Worm (Caenorhabditis elegans) whole organism, early embryonic: ENCODE results near the gene K11H12.10.

Experiments
- F13C5.2 ChIP-seq: sonication (generic microtip); optimal IDR thresholded peaks from 2 replicates; lab custom pipeline; 2017; ENCODE audit warnings: mild to moderate bottlenecking, missing genetic modification characterization, inconsistent platforms, missing compliant biosample characterization
- aly-1 ChIP-seq: sonication (generic microtip); optimal IDR thresholded peaks from 2 replicates; lab custom pipeline; 2016; ENCODE audit warnings: missing genetic modification characterization, missing compliant biosample characterization
- ama-1 ChIP-seq: fragments of 150-350 bp; optimal IDR thresholded peaks from 2 replicates; lab custom pipeline; 2014
- ceh-13 ChIP-seq: fragments of 200-800 bp; sonication (Bioruptor generic); optimal IDR thresholded peaks from 2 replicates; lab custom pipeline; 2018; ENCODE audit warnings: mild to moderate bottlenecking, missing genetic modification characterization, missing compliant biosample characterization
- flt-1 ChIP-seq: fragments of 200-800 bp; sonication (Bioruptor generic); IDR thresholded peaks from 2 replicates; pipeline ENCODE4 v1.3.6; 2022; ENCODE audit warnings: missing genetic modification characterization, missing compliant biosample characterization
- hmbx-1 ChIP-seq: sonication (generic microtip); optimal IDR thresholded peaks from 2 replicates; lab custom pipeline; 2016; ENCODE audit warnings: mild to moderate bottlenecking, missing genetic modification characterization, missing compliant biosample characterization
- hnd-1 ChIP-seq: sonication (generic microtip); optimal IDR thresholded peaks from 2 replicates; lab custom pipeline; 2016; ENCODE audit warnings: missing genetic modification characterization, missing compliant biosample characterization
- pes-1 ChIP-seq: fragments of 200-800 bp; sonication (Bioruptor generic); IDR thresholded peaks from 2 replicates; pipeline ENCODE4 v1.3.6; 2022; ENCODE audit warnings: missing genetic modification reagents, missing genetic modification characterization, missing compliant biosample characterization
- scrt-1 ChIP-seq: fragments of 200-800 bp; sonication (Bioruptor generic); IDR thresholded peaks from 2 replicates; pipeline ENCODE4 v1.3.6; 2022; ENCODE audit warnings: missing genetic modification characterization, missing compliant biosample characterization
- sea-1 ChIP-seq: fragments of 200-800 bp; sonication (Bioruptor generic); conservative IDR thresholded peaks from 2 replicates; pipeline ENCODE4 v1.3.6; 2022; ENCODE audit warnings: missing genetic modification characterization, missing compliant biosample characterization
- tbx-37 ChIP-seq: fragments of 200-800 bp; sonication (Bioruptor generic); conservative IDR thresholded peaks from 2 replicates; pipeline ENCODE4 v1.3.6; 2022; ENCODE audit warnings: missing genetic modification reagents, missing genetic modification characterization, missing compliant biosample characterization

DNA sequence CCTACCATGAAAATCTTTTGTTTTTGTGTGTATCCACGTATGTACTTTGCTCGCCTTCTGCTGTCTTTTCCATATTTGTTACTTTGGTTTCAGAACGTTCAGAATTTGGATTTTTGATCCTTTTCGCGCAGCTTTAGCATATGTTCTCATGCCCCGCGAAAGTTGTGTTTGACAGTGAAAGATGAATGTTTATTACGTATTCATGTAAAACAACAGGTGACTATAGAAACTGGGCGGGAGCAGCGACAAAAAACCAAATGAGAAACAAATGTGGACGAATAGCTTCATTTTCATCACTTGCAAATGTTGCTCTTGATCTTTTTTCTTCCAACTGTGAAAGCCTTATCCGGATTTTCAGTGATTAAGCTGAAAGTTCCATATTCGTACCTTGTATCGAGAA is 40.4 kb downstream of the K11H12.10 start, which contains the start of gene clec-164:
- no peak for TF ChIP-seq aly-1 (tag; lab: Kevin White, UChicago)
- TF ChIP-seq ama-1 (lab: Kevin White, UChicago) = no peak
- TF ChIP-seq tbx-37 = no peak
- TF ChIP-seq sea-1 (GFP tag; lab: Robert Waterston, UW) = no peak
- no peak for TF ChIP-seq hmbx-1
- no peak for TF ChIP-seq hnd-1 (tag; lab: Kevin White, UChicago)
- no peak for TF ChIP-seq F13C5.2 (tag; lab: Kevin White, UChicago)
- no peak for TF ChIP-seq flt-1 (GFP tag; lab: Robert Waterston, UW)
- no peak for TF ChIP-seq pes-1 (GFP tag; lab: Robert Waterston, UW)
- no peak for TF ChIP-seq ceh-13
- TF ChIP-seq scrt-1 (GFP tag; lab: Robert Waterston, UW) = no peak
